Worm (Caenorhabditis elegans) whole organism, late embryonic: ENCODE results near the gene F21A3.11.
A peak's percentile ranks its signal among the peaks of the same experiment; 100 is the strongest.

Experiments
- C38D4.7 ChIP-seq: fragments of 200-800 bp; sonication (Bioruptor generic); optimal IDR thresholded peaks from 2 replicates; lab custom pipeline; 2018; ENCODE audit warnings: mild to moderate bottlenecking, missing genetic modification characterization, moderate library complexity, missing compliant biosample characterization
- F13H6.1 ChIP-seq: sonication (generic microtip); optimal IDR thresholded peaks from 2 replicates; lab custom pipeline; 2016; ENCODE audit warnings: missing genetic modification characterization, missing compliant biosample characterization
- T23F11.4 ChIP-seq: fragments of 200-800 bp; sonication (Bioruptor generic); optimal IDR thresholded peaks from 2 replicates; lab custom pipeline; 2018; ENCODE audit warnings: mild to moderate bottlenecking, missing genetic modification characterization, missing compliant biosample characterization
- ceh-18 ChIP-seq: sonication (generic microtip); optimal IDR thresholded peaks from 2 replicates; lab custom pipeline; 2016; ENCODE audit warnings: missing genetic modification characterization, missing compliant biosample characterization
- ceh-19 ChIP-seq: fragments of 200-800 bp; sonication (Bioruptor generic); optimal IDR thresholded peaks from 2 replicates; lab custom pipeline; 2018; ENCODE audit warnings: mild to moderate bottlenecking, missing genetic modification characterization, missing compliant biosample characterization
- ceh-2 ChIP-seq: sonication (generic microtip); optimal IDR thresholded peaks from 2 replicates; lab custom pipeline; 2016; ENCODE audit warnings: missing genotype, missing genetic modification characterization, missing compliant biosample characterization
- ceh-22 ChIP-seq: sonication (generic microtip); optimal IDR thresholded peaks from 2 replicates; lab custom pipeline; 2017; ENCODE audit warnings: missing biosample characterization, missing genetic modification characterization
- ceh-30 ChIP-seq: fragments of 150-350 bp; optimal IDR thresholded peaks from 2 replicates; lab custom pipeline; 2014; ENCODE audit warnings: missing biosample characterization, missing genetic modification characterization
- ceh-31 ChIP-seq: sonication (generic microtip); optimal IDR thresholded peaks from 2 replicates; lab custom pipeline; 2016; ENCODE audit warnings: missing genetic modification characterization, missing compliant biosample characterization
- ceh-34 ChIP-seq: sonication (generic microtip); optimal IDR thresholded peaks from 2 replicates; lab custom pipeline; 2016; ENCODE audit warnings: mild to moderate bottlenecking, missing genetic modification characterization, missing compliant biosample characterization
- ceh-45 ChIP-seq: fragments of 200-800 bp; sonication (Bioruptor generic); IDR thresholded peaks from 2 replicates; pipeline ENCODE4 v1.3.6; 2022; ENCODE audit warnings: missing genetic modification reagents, missing genetic modification characterization, missing compliant biosample characterization
- ceh-48 ChIP-seq: sonication (generic microtip); optimal IDR thresholded peaks from 2 replicates; lab custom pipeline; 2016; ENCODE audit warnings: missing genetic modification characterization, inconsistent platforms, missing compliant biosample characterization
- ceh-6 ChIP-seq: fragments of 200-800 bp; sonication (Bioruptor generic); optimal IDR thresholded peaks from 2 replicates; lab custom pipeline; 2018; ENCODE audit warnings: mild to moderate bottlenecking, missing genetic modification characterization, missing compliant biosample characterization
- che-1 ChIP-seq: sonication (generic microtip); optimal IDR thresholded peaks from 2 replicates; lab custom pipeline; 2016; ENCODE audit warnings: mild to moderate bottlenecking, missing genetic modification characterization, missing compliant biosample characterization
- dmd-4 ChIP-seq: sonication (generic microtip); optimal IDR thresholded peaks from 2 replicates; lab custom pipeline; 2016; ENCODE audit warnings: borderline replicate concordance, missing genetic modification characterization, missing compliant biosample characterization
- elt-2 ChIP-seq: sonication (generic microtip); optimal IDR thresholded peaks from 2 replicates; lab custom pipeline; 2016; ENCODE audit warnings: missing genetic modification reagents, missing genetic modification characterization, missing compliant biosample characterization
- elt-4 ChIP-seq: sonication (generic microtip); optimal IDR thresholded peaks from 2 replicates; lab custom pipeline; 2016; ENCODE audit warnings: missing genetic modification characterization, missing compliant biosample characterization
- fkh-10 ChIP-seq: fragments of 150-350 bp; optimal IDR thresholded peaks from 2 replicates; lab custom pipeline; 2014; ENCODE audit warnings: missing biosample characterization, missing genetic modification reagents, missing genetic modification characterization
- fkh-6 ChIP-seq: sonication (generic microtip); optimal IDR thresholded peaks from 2 replicates; lab custom pipeline; 2016; ENCODE audit warnings: missing genetic modification characterization, missing compliant biosample characterization
- gmeb-2 ChIP-seq: sonication (generic microtip); optimal IDR thresholded peaks from 2 replicates; lab custom pipeline; 2016; ENCODE audit warnings: missing genetic modification characterization, inconsistent platforms, missing compliant biosample characterization
- hlh-15 ChIP-seq: sonication (generic microtip); optimal IDR thresholded peaks from 2 replicates; lab custom pipeline; 2016; ENCODE audit warnings: missing genetic modification characterization, missing compliant biosample characterization
- lim-6 ChIP-seq: sonication (generic microtip); optimal IDR thresholded peaks from 2 replicates; lab custom pipeline; 2016; ENCODE audit warnings: missing genetic modification characterization, missing compliant biosample characterization
- lin-11 ChIP-seq: fragments of 200-800 bp; sonication (Bioruptor generic); optimal IDR thresholded peaks from 2 replicates; lab custom pipeline; 2018; ENCODE audit warnings: mild to moderate bottlenecking, missing genetic modification characterization, missing compliant biosample characterization
- nfya-1 ChIP-seq: sonication (generic microtip); optimal IDR thresholded peaks from 2 replicates; lab custom pipeline; 2017; ENCODE audit warnings: missing genetic modification characterization, mild to moderate bottlenecking, missing compliant biosample characterization, antibody characterized with exemption, moderate library complexity
- nhr-11 ChIP-seq: fragments of 150-350 bp; optimal IDR thresholded peaks from 2 replicates; lab custom pipeline; 2014; ENCODE audit warnings: missing biosample characterization, missing genetic modification characterization
- odd-2 ChIP-seq: sonication (generic microtip); optimal IDR thresholded peaks from 2 replicates; lab custom pipeline; 2017; ENCODE audit warnings: antibody characterized with exemption, mild to moderate bottlenecking, missing genetic modification characterization, missing compliant biosample characterization
- pag-3 ChIP-seq: sonication (generic microtip); optimal IDR thresholded peaks from 2 replicates; lab custom pipeline; 2016; ENCODE audit warnings: missing compliant biosample characterization, missing genetic modification characterization, borderline replicate concordance
- pat-9 ChIP-seq: fragments of 200-800 bp; sonication (Bioruptor generic); optimal IDR thresholded peaks from 2 replicates; lab custom pipeline; 2018; ENCODE audit warnings: mild to moderate bottlenecking, missing genetic modification characterization, moderate library complexity, missing compliant biosample characterization
- pax-1 ChIP-seq: fragments of 150-350 bp; optimal IDR thresholded peaks from 2 replicates; lab custom pipeline; 2014; ENCODE audit warnings: missing biosample characterization, missing genetic modification characterization
- pha-4 ChIP-seq: fragments of 150-350 bp; optimal IDR thresholded peaks from 2 replicates; lab custom pipeline; 2018; ENCODE audit warnings: missing biosample characterization, missing genetic modification reagents, missing genetic modification characterization
- rnt-1 ChIP-seq: sonication (generic microtip); optimal IDR thresholded peaks from 2 replicates; lab custom pipeline; 2016; ENCODE audit warnings: missing genetic modification characterization, missing compliant biosample characterization
- tbx-2 ChIP-seq: sonication (generic microtip); optimal IDR thresholded peaks from 2 replicates; lab custom pipeline; 2016; ENCODE audit warnings: missing genetic modification characterization, missing compliant biosample characterization
- tbx-7 ChIP-seq: sonication (generic microtip); optimal IDR thresholded peaks from 2 replicates; lab custom pipeline; 2016; ENCODE audit warnings: missing genotype, missing genetic modification characterization, missing compliant biosample characterization
- ttx-3 ChIP-seq: sonication (generic microtip); optimal IDR thresholded peaks from 2 replicates; lab custom pipeline; 2016; ENCODE audit warnings: missing genetic modification reagents, missing genetic modification characterization, missing compliant biosample characterization
- zip-5 ChIP-seq: sonication (generic microtip); optimal IDR thresholded peaks from 2 replicates; lab custom pipeline; 2016; ENCODE audit warnings: missing genetic modification characterization, missing compliant biosample characterization

The F21A3.11 gene

DNA sequence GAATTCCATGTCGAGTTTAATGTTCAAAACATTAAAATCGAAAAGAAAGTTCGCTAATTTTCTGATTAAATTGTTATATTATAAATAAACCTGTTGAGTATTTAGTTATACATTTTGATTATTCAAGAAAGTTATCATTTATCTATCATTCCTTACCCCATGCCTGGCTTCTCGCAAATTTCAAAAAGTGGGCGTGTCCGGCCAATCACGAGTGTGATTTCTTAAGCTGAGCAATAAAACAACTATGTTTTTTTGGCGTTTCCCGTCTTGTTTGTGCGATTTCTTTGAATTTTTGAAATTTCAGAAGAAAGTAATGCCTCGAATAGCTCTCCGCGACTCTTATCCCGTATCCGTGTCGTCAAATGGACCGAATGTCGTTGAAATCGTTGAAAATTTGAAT, 39.6 kb upstream of the F21A3.11 start, which contains the start of gene fbxa-94:
fbxa-94 (plus strand) TSS at position 301 of the 400 bp plus-strand sequence.
- TF ChIP-seq fkh-10 (GFP tag; lab: Kevin White, UChicago) (no peak), ceh-2 (no peak), pax-1 (tag; lab: Kevin White, UChicago) (no peak), ceh-45 (GFP tag; lab: Robert Waterston, UW) (no peak), C38D4.7 (no peak), nhr-11 (no peak), nfya-1 (tag; lab: Kevin White, UChicago) (peak; percentile 6)

DNA sequence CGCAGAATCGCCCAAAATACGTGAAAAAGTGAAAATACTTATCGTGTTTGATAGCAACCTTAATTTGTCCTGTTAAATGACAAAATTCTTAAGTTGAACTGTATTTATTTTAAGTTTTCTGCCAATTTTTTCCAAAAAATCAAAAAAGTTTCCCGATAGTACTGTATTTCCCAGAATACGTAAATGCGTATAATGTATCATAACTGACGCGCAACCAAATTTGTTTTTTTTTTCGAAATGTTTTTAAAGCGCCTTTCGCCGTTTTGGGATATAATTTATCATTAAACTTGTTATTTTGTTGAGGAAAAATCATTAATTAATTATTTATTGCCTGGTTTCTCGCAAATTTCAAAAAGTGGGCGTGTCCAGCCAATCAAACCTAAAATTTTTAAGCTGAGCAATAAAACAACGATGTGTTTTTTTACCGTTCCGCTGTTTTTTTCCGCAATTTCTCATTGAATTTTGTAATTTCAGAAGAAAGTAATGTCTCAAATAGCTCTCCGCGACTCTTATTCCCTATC, 38.1 kb upstream of the F21A3.11 start, which contains the start of gene fbxa-95:
fbxa-95 (plus strand) TSS at position 471 of the 521 bp plus-strand sequence.
- TF ChIP-seq hlh-15 (tag; lab: Kevin White, UChicago): no peak
- TF ChIP-seq pha-4 (tag; lab: Kevin White, UChicago): no peak
- TF ChIP-seq che-1 (tag; lab: Kevin White, UChicago): no peak
- no peak for TF ChIP-seq F13H6.1 (tag; lab: Kevin White, UChicago)
- no peak for TF ChIP-seq elt-4 (tag; lab: Kevin White, UChicago)
- TF ChIP-seq ceh-48 (tag; lab: Kevin White, UChicago): no peak

DNA sequence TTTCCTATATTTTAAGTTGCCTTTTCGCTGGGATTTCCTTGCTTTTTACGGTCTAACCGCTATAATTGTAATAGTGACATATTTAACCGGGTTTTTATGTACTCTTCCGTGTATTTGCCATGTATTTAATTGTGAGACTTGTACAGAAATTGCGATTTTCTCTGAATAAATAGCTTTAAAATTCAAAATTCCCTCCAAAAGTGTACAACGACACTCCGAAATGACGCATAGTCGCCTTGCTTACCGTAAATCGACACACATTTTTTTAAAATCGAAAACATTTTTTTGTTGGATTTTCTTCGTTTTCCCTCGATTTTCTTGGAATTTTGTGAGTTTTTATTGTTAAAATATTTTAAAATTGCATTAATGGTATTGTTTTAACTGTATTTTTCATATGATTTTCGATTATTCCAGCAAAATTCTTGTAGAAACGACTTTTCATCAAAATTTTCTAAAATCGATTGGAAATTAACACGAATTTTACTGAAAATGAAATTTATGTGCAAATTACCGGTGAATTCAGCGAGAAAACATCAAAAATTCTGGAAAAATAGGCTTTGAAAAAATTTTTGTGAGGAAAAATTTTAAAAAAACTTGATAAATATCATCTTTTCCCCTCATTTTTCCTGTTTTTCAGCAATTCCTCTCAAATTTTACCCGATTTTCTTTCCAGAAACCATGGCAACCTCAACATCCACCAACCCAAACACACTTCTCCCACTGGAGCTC, 36.9 kb upstream of the F21A3.11 start, which contains the start of gene lsm-5:
lsm-5 (plus strand) TSS at position 679 of the 729 bp plus-strand sequence.
- TF ChIP-seq nhr-11 (no peak), odd-2 (tag; lab: Kevin White, UChicago) (no peak), ceh-18 (no peak), zip-5 (tag; lab: Kevin White, UChicago) (no peak), T23F11.4 (GFP tag; lab: Kevin White, UChicago) (no peak), ceh-31 (no peak), ceh-45 (GFP tag; lab: Robert Waterston, UW) (no peak), tbx-2 (tag; lab: Kevin White, UChicago) (no peak), ttx-3 (no peak), rnt-1 (tag; lab: Kevin White, UChicago) (no peak), gmeb-2 (tag; lab: Kevin White, UChicago) (no peak), ceh-30 (tag; lab: Kevin White, UChicago) (no peak), fkh-10 (GFP tag; lab: Kevin White, UChicago) (no peak), che-1 (tag; lab: Kevin White, UChicago) (no peak), tbx-7 (tag; lab: Kevin White, UChicago) (no peak), elt-2 (tag; lab: Kevin White, UChicago) (no peak)

DNA sequence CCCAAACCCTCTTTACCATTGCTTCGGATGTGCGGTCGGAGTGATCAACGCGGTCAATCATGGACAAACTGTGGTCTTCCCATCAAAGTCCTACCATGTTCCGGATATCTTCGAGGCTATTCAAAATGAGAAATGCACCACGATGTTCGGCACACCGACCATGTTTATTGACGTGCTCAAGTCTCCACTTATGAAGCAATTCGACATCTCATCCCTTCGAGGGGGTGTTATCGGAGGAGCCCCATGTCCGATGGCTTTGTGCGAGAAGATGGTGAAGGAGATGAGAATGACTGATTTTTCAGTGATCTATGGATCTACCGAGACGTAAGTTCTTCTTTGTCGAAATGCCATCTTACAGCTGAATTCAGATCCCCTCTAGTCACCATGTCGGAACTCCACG, 35.4 kb upstream of the F21A3.11 start:
- TF ChIP-seq ceh-6: no peak
- no peak for TF ChIP-seq tbx-2 (tag; lab: Kevin White, UChicago)
- no peak for TF ChIP-seq ceh-34
- TF ChIP-seq rnt-1 (tag; lab: Kevin White, UChicago): no peak
- no peak for TF ChIP-seq ceh-45 (GFP tag; lab: Robert Waterston, UW)
- TF ChIP-seq fkh-6 (tag; lab: Kevin White, UChicago): no peak
- no peak for TF ChIP-seq ceh-22 (tag; lab: Kevin White, UChicago)
- no peak for TF ChIP-seq dmd-4 (tag; lab: Kevin White, UChicago)
- TF ChIP-seq ceh-19: no peak
- no peak for TF ChIP-seq lin-11 (tag; lab: Kevin White, UChicago)
- TF ChIP-seq ceh-18: no peak
- TF ChIP-seq ceh-48 (tag; lab: Kevin White, UChicago): no peak
- no peak for TF ChIP-seq tbx-7 (tag; lab: Kevin White, UChicago)
- no peak for TF ChIP-seq lim-6 (tag; lab: Kevin White, UChicago)
- no peak for TF ChIP-seq nfya-1 (tag; lab: Kevin White, UChicago)
- TF ChIP-seq pat-9 (tag; lab: Kevin White, UChicago): no peak
- TF ChIP-seq pag-3: no peak
